Worm (Caenorhabditis elegans): Measurements from ENCODE around the gene cmtr-1.

Gene cmtr-1

ce11 chrII:15010366-15011235, 15.3 kb upstream of the cmtr-1 start, which contains the start of the genes Y53F4B.9 and Y53F4B.11:
TSS of gene Y53F4B.9 (minus strand) at chrII:15010416.
TSS of gene Y53F4B.11 (plus strand) at chrII:15010748.
- TF ChIP-seq unc-55 (GFP tag; optimal IDR thresholded peaks at IDR 0.05) (peak; percentile 15), ceh-18 (tag; optimal IDR thresholded peaks at IDR 0.05) (peak; percentile 29), ceh-34 (tag; optimal IDR thresholded peaks at IDR 0.05) (no peak), pat-9 (tag; optimal IDR thresholded peaks at IDR 0.05) (peak; percentile 23), unc-42 (tag; optimal IDR thresholded peaks at IDR 0.05) (peak; percentile 62), gmeb-2 (tag; optimal IDR thresholded peaks at IDR 0.05) (no peak), tbx-2 (tag; optimal IDR thresholded peaks at IDR 0.05) (peak; percentile 39), rnt-1 (tag; optimal IDR thresholded peaks at IDR 0.05) (peak; percentile 41), sox-4 (tag; optimal IDR thresholded peaks at IDR 0.05) (peak; percentile 7), ttx-3 (tag; optimal IDR thresholded peaks at IDR 0.05) (no peak), ceh-48 (tag; optimal IDR thresholded peaks at IDR 0.05) (peak; percentile 1), nhr-11 (tag; optimal IDR thresholded peaks at IDR 0.05) (no peak), C08G9.2 (tag; optimal IDR thresholded peaks at IDR 0.05) (peak; percentile 37), nfya-1 (tag; optimal IDR thresholded peaks at IDR 0.05) (peak; percentile 71), ceh-31 (tag; optimal IDR thresholded peaks at IDR 0.05) (peak; percentile 55), fkh-10 (GFP tag; optimal IDR thresholded peaks at IDR 0.05) (no peak), ets-4 (tag; optimal IDR thresholded peaks at IDR 0.05) (peak; percentile 30), ref-2 (tag; optimal IDR thresholded peaks at IDR 0.05) (peak; percentile 20), pros-1 (tag; optimal IDR thresholded peaks at IDR 0.05) (peak; percentile 6), pha-4 (tag; optimal IDR thresholded peaks at IDR 0.05) (no peak)

ce11 chrII:15014380-15014779, 11.5 kb upstream of the cmtr-1 start, which contains the start of gene Y53F4B.51:
TSS of gene Y53F4B.51 (minus strand) at chrII:15014442.
- TF ChIP-seq unc-42 (tag; optimal IDR thresholded peaks at IDR 0.05), result peak; percentile 45
- no peak for TF ChIP-seq pros-1 (tag; optimal IDR thresholded peaks at IDR 0.05)

- peak; percentile 55 for TF ChIP-seq unc-42 (tag; optimal IDR thresholded peaks at IDR 0.05)
- no peak for TF ChIP-seq hlh-6 (tag; optimal IDR thresholded peaks at IDR 0.05)
Observed at ce11 chrII:15015669-15016068, 10.2 kb upstream of the cmtr-1 start.

ce11 chrII:15018923-15019322, 7.0 kb upstream of the cmtr-1 start, which contains the start of gene Y53F4B.12:
TSS of gene Y53F4B.12 (plus strand) at chrII:15019223.
- no peak for TF ChIP-seq fkh-10 (GFP tag; optimal IDR thresholded peaks at IDR 0.05)
- no peak for TF ChIP-seq C38D4.7 (GFP tag; optimal IDR thresholded peaks at IDR 0.05)
- TF ChIP-seq lim-6 (tag; optimal IDR thresholded peaks at IDR 0.05), result no peak
- TF ChIP-seq pha-4 (tag; optimal IDR thresholded peaks at IDR 0.05), result no peak
- TF ChIP-seq pha-2 (tag; optimal IDR thresholded peaks at IDR 0.05), result no peak
- TF ChIP-seq ceh-2 (tag; optimal IDR thresholded peaks at IDR 0.05), result no peak

ce11 chrII:15025100-15025499, 814 bp upstream of the cmtr-1 start:
- TF ChIP-seq ceh-18 (tag; optimal IDR thresholded peaks at IDR 0.05) (no peak), unc-86 (tag; optimal IDR thresholded peaks at IDR 0.05) (no peak), ama-1 (optimal IDR thresholded peaks at IDR 0.05) (no peak), nhr-11 (tag; optimal IDR thresholded peaks at IDR 0.05) (no peak), tbx-2 (tag; optimal IDR thresholded peaks at IDR 0.05) (no peak), dve-1 (tag; optimal IDR thresholded peaks at IDR 0.05) (no peak), tbx-7 (tag; optimal IDR thresholded peaks at IDR 0.05) (no peak), ceh-48 (tag; optimal IDR thresholded peaks at IDR 0.05) (no peak), F13H6.1 (tag; optimal IDR thresholded peaks at IDR 0.05) (no peak), K09A11.1 (tag; optimal IDR thresholded peaks at IDR 0.05; ENCODE audit: insufficient read depth) (no peak), fkh-10 (GFP tag; optimal IDR thresholded peaks at IDR 0.05) (no peak), pat-9 (tag; optimal IDR thresholded peaks at IDR 0.05) (no peak), eyg-1 (tag; optimal IDR thresholded peaks at IDR 0.05) (no peak), nhr-232 (tag; optimal IDR thresholded peaks at IDR 0.05) (no peak), sdc-2 (tag; optimal IDR thresholded peaks at IDR 0.05) (no peak)
